Worm (Caenorhabditis elegans) whole organism, mixed stage, embryonic: Measurements from ENCODE around the gene T23F2.2.

ENCODE experiments used
- elt-3 ChIP-seq: fragments of 150-350 bp; optimal IDR thresholded peaks from 2 replicates; lab custom pipeline; 2014; ENCODE audit warnings: missing biosample characterization, missing genetic modification characterization
- lin-13 ChIP-seq: fragments of 150-350 bp; optimal IDR thresholded peaks from 2 replicates; lab custom pipeline; 2014; ENCODE audit warnings: missing biosample characterization, missing genetic modification characterization
- nhr-12 ChIP-seq: fragments of 150-350 bp; optimal IDR thresholded peaks from 2 replicates; lab custom pipeline; 2014; ENCODE audit warnings: missing biosample characterization, missing genetic modification characterization
- nhr-237 ChIP-seq: fragments of 150-350 bp; optimal IDR thresholded peaks from 2 replicates; lab custom pipeline; 2014; ENCODE audit warnings: missing biosample characterization, missing genetic modification characterization
- pha-4 ChIP-seq: fragments of 150-350 bp; optimal IDR thresholded peaks from 2 replicates; lab custom pipeline; 2018; ENCODE audit warnings: missing biosample characterization, missing genetic modification reagents, missing genetic modification characterization
- sem-2 ChIP-seq: fragments of 200-800 bp; sonication (Bioruptor generic); optimal IDR thresholded peaks from 2 replicates; lab custom pipeline; 2018; ENCODE audit warnings: mild to moderate bottlenecking, missing genetic modification characterization, missing compliant biosample characterization
- unc-62 ChIP-seq: fragments of 150-350 bp; optimal IDR thresholded peaks from 2 replicates; lab custom pipeline; 2014; ENCODE audit warnings: missing biosample characterization, missing genetic modification reagents, missing genetic modification characterization

- TF ChIP-seq sem-2 (GFP tag; lab: Kevin White, UChicago) (no peak), unc-62 (peak; percentile 64), elt-3 (tag; lab: Kevin White, UChicago) (no peak), nhr-12 (tag; lab: Kevin White, UChicago) (no peak), pha-4 (tag; lab: Kevin White, UChicago) (no peak), nhr-237 (no peak), lin-13 (no peak)
Observed at ce11 chrX:5506432-5506977, 1.5 kb upstream of the T23F2.2 start.
